Worm (Caenorhabditis elegans): ENCODE data around the gene Y19D10B.8.
"Not testable (repeated sequence)": the region's sequence is repeated elsewhere in the genome, so short reads cannot be mapped to it uniquely, and the experiment has no call there.

DNA sequence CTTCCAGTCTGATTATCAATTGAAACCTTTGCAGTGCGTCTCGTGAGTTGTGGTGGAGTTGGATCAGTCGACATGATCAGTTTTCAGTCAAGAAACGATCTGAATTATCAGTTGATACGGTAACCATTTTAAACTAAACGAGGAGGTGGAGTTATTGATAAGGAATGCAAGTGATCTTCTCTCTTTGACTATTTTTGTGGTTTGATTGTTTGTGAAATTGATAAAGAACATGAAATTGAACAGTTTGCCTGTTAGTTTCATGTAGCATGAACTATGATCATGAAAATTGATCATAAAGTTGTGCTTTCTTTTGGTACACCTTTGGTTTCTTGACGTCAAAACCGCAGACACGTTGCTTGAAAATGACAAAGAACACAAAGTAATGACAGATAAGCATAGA is 21.7 kb upstream of the Y19D10B.8 start, which contains the start of gene pud-1.2:
- not testable (repeated sequence) for TF ChIP-seq dao-5, him-1 (tag; optimal IDR thresholded peaks at IDR 0.05)
